Fruit fly (Drosophila melanogaster) whole organism, embryonic: Measurements from ENCODE around the gene tub.

ENCODE experiments used
- Awh ChIP-seq: fragments of 200-800 bp; sonication (Bioruptor generic); IDR thresholded peaks from 2 replicates; pipeline ENCODE4, ENCODE4 v1.3.6; 2022; ENCODE audit warnings: missing biosample characterization, missing genetic modification characterization
- CG1233 ChIP-seq: fragments of 200-800 bp; sonication (Bioruptor generic); optimal IDR thresholded peaks from 4 replicates; lab custom pipeline; 2018; ENCODE audit warnings: missing biosample characterization, mild to moderate bottlenecking, missing genetic modification characterization
- CG12659 ChIP-seq: fragments of 200-800 bp; sonication (Bioruptor generic); optimal IDR thresholded peaks from 3 replicates; lab custom pipeline; 2017; ENCODE audit warnings: mild to moderate bottlenecking, missing biosample characterization, missing genetic modification reagents, missing genetic modification characterization
- CG12744 ChIP-seq: fragments of 200-800 bp; sonication (Bioruptor generic); optimal IDR thresholded peaks from 2 replicates; lab custom pipeline; 2016; ENCODE audit warnings: missing biosample characterization, missing genetic modification characterization
- CG14667 ChIP-seq: fragments of 200-800 bp; sonication (Bioruptor generic); IDR thresholded peaks from 2 replicates; pipeline ENCODE4 v1.3.6; 2022; ENCODE audit warnings: missing biosample characterization, missing genetic modification characterization
- CG15011 ChIP-seq: fragments of 200-800 bp; sonication (Bioruptor generic); optimal IDR thresholded peaks from 3 replicates; lab custom pipeline; 2018; ENCODE audit warnings: missing biosample characterization, mild to moderate bottlenecking, missing genetic modification characterization
- CG15601 ChIP-seq: fragments of 200-800 bp; sonication (Bioruptor generic); optimal IDR thresholded peaks from 3 replicates; lab custom pipeline; 2019; ENCODE audit warnings: missing biosample characterization, mild to moderate bottlenecking, missing genetic modification characterization, moderate library complexity
- CG17568 ChIP-seq: fragments of 200-800 bp; sonication (Bioruptor generic); optimal IDR thresholded peaks from 2 replicates; lab custom pipeline; 2018; ENCODE audit warnings: missing biosample characterization, mild to moderate bottlenecking, missing genetic modification characterization, moderate library complexity
- CG1832 ChIP-seq: fragments of 200-800 bp; sonication (Bioruptor generic); optimal IDR thresholded peaks from 2 replicates; lab custom pipeline; 2017; ENCODE audit warnings: missing biosample characterization, mild to moderate bottlenecking, missing genetic modification characterization, inconsistent platforms
- CG18476 ChIP-seq: fragments of 200-800 bp; sonication (Bioruptor generic); optimal IDR thresholded peaks from 2 replicates; lab custom pipeline; 2016; ENCODE audit warnings: missing biosample characterization, mild to moderate bottlenecking, missing genetic modification characterization
- CG18619 ChIP-seq: fragments of 200-800 bp; sonication (Bioruptor generic); optimal IDR thresholded peaks from 3 replicates; lab custom pipeline; 2017; ENCODE audit warnings: missing biosample characterization, mild to moderate bottlenecking, missing genetic modification characterization
- CG33213 ChIP-seq: fragments of 200-800 bp; sonication (Bioruptor generic); optimal IDR thresholded peaks from 3 replicates; lab custom pipeline; 2016; ENCODE audit warnings: missing biosample characterization, missing genetic modification characterization
- CG3726 ChIP-seq: fragments of 200-800 bp; sonication (Bioruptor generic); IDR thresholded peaks from 3 replicates; pipeline ENCODE4, ENCODE4 v1.3.6; 2022; ENCODE audit warnings: missing biosample characterization, missing genetic modification characterization
- CG4282 ChIP-seq: fragments of 200-800 bp; sonication (Bioruptor generic); optimal IDR thresholded peaks from 2 replicates; lab custom pipeline; 2016; ENCODE audit warnings: missing biosample characterization, missing genetic modification characterization
- CG4424 ChIP-seq: fragments of 200-800 bp; sonication (Bioruptor generic); optimal IDR thresholded peaks from 3 replicates; lab custom pipeline; 2016; ENCODE audit warnings: missing biosample characterization, missing genetic modification characterization
- CG4854 ChIP-seq: fragments of 200-800 bp; sonication (Bioruptor generic); optimal IDR thresholded peaks from 2 replicates; lab custom pipeline; 2016; ENCODE audit warnings: missing biosample characterization, missing genetic modification characterization, inconsistent platforms
- CG6689 ChIP-seq: fragments of 200-800 bp; sonication (Bioruptor generic); IDR thresholded peaks from 2 replicates; pipeline ENCODE4 v1.3.6; 2022; ENCODE audit warnings: missing biosample characterization, missing genetic modification characterization
- CG7357 ChIP-seq: fragments of 200-800 bp; sonication (Bioruptor generic); IDR thresholded peaks from 3 replicates; pipeline ENCODE4 v1.3.6; 2022; ENCODE audit warnings: missing biosample characterization, missing genetic modification characterization
- CG7928 ChIP-seq: fragments of 200-800 bp; sonication (Bioruptor generic); optimal IDR thresholded peaks from 2 replicates; lab custom pipeline; 2017; ENCODE audit warnings: missing biosample characterization, mild to moderate bottlenecking, missing genetic modification characterization
- CG8924 ChIP-seq: fragments of 200-800 bp; optimal IDR thresholded peaks from 3 replicates; lab custom pipeline; 2019; ENCODE audit warnings: missing biosample characterization, mild to moderate bottlenecking, missing genetic modification characterization, moderate library complexity
- CG8944 ChIP-seq: fragments of 200-800 bp; sonication (Bioruptor generic); optimal IDR thresholded peaks from 3 replicates; lab custom pipeline; 2016; ENCODE audit warnings: missing biosample characterization, missing genetic modification characterization
- D19B ChIP-seq: fragments of 200-800 bp; sonication (Bioruptor generic); optimal IDR thresholded peaks from 2 replicates; lab custom pipeline; 2017; ENCODE audit warnings: missing biosample characterization, mild to moderate bottlenecking, missing genetic modification characterization
- Dref ChIP-seq: fragments of 200-800 bp; sonication (Bioruptor generic); IDR thresholded peaks from 2 replicates; pipeline ENCODE4 v1.3.6; 2022; ENCODE audit warnings: missing biosample characterization, missing genetic modification characterization
- GATAe ChIP-seq: fragments of 200-800 bp; sonication (Bioruptor generic); conservative IDR thresholded peaks from 2 replicates; pipeline ENCODE4 v1.3.6; 2022; ENCODE audit warnings: missing biosample characterization, missing genetic modification characterization
- Gug ChIP-seq: fragments of 200-800 bp; sonication (Bioruptor generic); IDR thresholded peaks from 4 replicates; pipeline ENCODE4 v1.3.6; 2022; ENCODE audit warnings: missing biosample characterization, missing genetic modification characterization
- MBD-R2 ChIP-seq: fragments of 200-800 bp; sonication (Bioruptor generic); IDR thresholded peaks from 2 replicates; pipeline ENCODE4 v1.3.6; 2022; ENCODE audit warnings: missing biosample characterization, missing genetic modification characterization
- Mad ChIP-seq: fragments of 200-800 bp; sonication (Bioruptor generic); optimal IDR thresholded peaks from 2 replicates; lab custom pipeline; 2016; ENCODE audit warnings: missing biosample characterization, missing genetic modification characterization
- Med ChIP-seq: fragments of 200-800 bp; sonication (Bioruptor generic); peaks from one replicate; lab custom pipeline; 2016; ENCODE audit warnings: missing biosample characterization, missing genetic modification characterization, mild to moderate bottlenecking, inconsistent platforms, moderate library complexity
- Myb ChIP-seq: fragments of 200-800 bp; sonication (Bioruptor generic); optimal IDR thresholded peaks from 2 replicates; lab custom pipeline; 2016; ENCODE audit warnings: missing biosample characterization, missing genetic modification characterization
- Pdp1 ChIP-seq, 2 experiments: fragments of 200-800 bp; sonication (Bioruptor generic); optimal IDR thresholded peaks; 3 replicates each; lab custom pipeline; 2016; ENCODE audit warnings: missing biosample characterization in 2 of 2, missing genetic modification characterization in 2 of 2, mild to moderate bottlenecking in 1 of 2, moderate library complexity in 1 of 2
- Taf1 ChIP-seq: fragments of 200-800 bp; sonication (Bioruptor generic); IDR thresholded peaks from 2 replicates; pipeline ENCODE4 v1.3.6; 2022; ENCODE audit warnings: missing biosample characterization, missing genetic modification characterization
- Xbp1 ChIP-seq: fragments of 200-800 bp; sonication (Bioruptor generic); optimal IDR thresholded peaks from 3 replicates; lab custom pipeline; 2016; ENCODE audit warnings: missing biosample characterization, mild to moderate bottlenecking, missing genetic modification characterization
- ac ChIP-seq: fragments of 200-800 bp; sonication (Bioruptor generic); optimal IDR thresholded peaks from 3 replicates; lab custom pipeline; 2017; ENCODE audit warnings: missing biosample characterization, mild to moderate bottlenecking, missing genetic modification characterization
- ara ChIP-seq: fragments of 200-800 bp; sonication (Bioruptor generic); IDR thresholded peaks from 2 replicates; pipeline ENCODE4 v1.3.6; 2022; ENCODE audit warnings: missing biosample characterization, missing genetic modification characterization
- ash1 ChIP-seq: fragments of 200-800 bp; sonication (Bioruptor generic); optimal IDR thresholded peaks from 2 replicates; lab custom pipeline; 2018; ENCODE audit warnings: missing biosample characterization, mild to moderate bottlenecking, missing genetic modification characterization
- bab2 ChIP-seq: fragments of 200-800 bp; sonication (Bioruptor generic); optimal IDR thresholded peaks from 2 replicates; lab custom pipeline; 2016; ENCODE audit warnings: missing biosample characterization, missing genetic modification characterization
- eyg ChIP-seq: fragments of 200-800 bp; sonication (Bioruptor generic); optimal IDR thresholded peaks from 3 replicates; lab custom pipeline; 2016; ENCODE audit warnings: missing biosample characterization, missing genetic modification characterization
- gem ChIP-seq: fragments of 200-800 bp; sonication (Bioruptor generic); optimal IDR thresholded peaks from 2 replicates; lab custom pipeline; 2019; ENCODE audit warnings: missing biosample characterization, mild to moderate bottlenecking, missing genetic modification characterization, moderate library complexity
- gsb ChIP-seq: fragments of 200-800 bp; sonication (Bioruptor generic); IDR thresholded peaks from 2 replicates; pipeline ENCODE4 v1.3.6; 2022; ENCODE audit warnings: missing biosample characterization, missing genetic modification characterization
- ham ChIP-seq: fragments of 200-800 bp; sonication (Bioruptor generic); IDR thresholded peaks from 2 replicates; pipeline ENCODE4 v1.3.6; 2022; ENCODE audit warnings: missing biosample characterization, missing genetic modification characterization
- jumu ChIP-seq: fragments of 200-800 bp; sonication (Bioruptor generic); optimal IDR thresholded peaks from 3 replicates; lab custom pipeline; 2016; ENCODE audit warnings: missing biosample characterization, missing genetic modification characterization
- kni ChIP-seq: fragments of 200-800 bp; sonication (Bioruptor generic); optimal IDR thresholded peaks from 3 replicates; lab custom pipeline; 2017; ENCODE audit warnings: mild to moderate bottlenecking, missing biosample characterization, missing genetic modification reagents, missing genetic modification characterization
- luna ChIP-seq: fragments of 200-800 bp; sonication (Bioruptor generic); optimal IDR thresholded peaks from 2 replicates; lab custom pipeline; 2016; ENCODE audit warnings: missing biosample characterization, missing genetic modification characterization
- oc ChIP-seq: fragments of 200-800 bp; sonication (Bioruptor generic); optimal IDR thresholded peaks from 2 replicates; lab custom pipeline; 2018; ENCODE audit warnings: missing biosample characterization, mild to moderate bottlenecking, missing genetic modification characterization, moderate library complexity
- psq ChIP-seq: fragments of 200-800 bp; sonication (Bioruptor generic); optimal IDR thresholded peaks from 2 replicates; lab custom pipeline; 2017; ENCODE audit warnings: missing biosample characterization, missing genetic modification characterization
- sd ChIP-seq: fragments of 200-800 bp; sonication (Bioruptor generic); optimal IDR thresholded peaks from 3 replicates; lab custom pipeline; 2018; ENCODE audit warnings: missing biosample characterization, mild to moderate bottlenecking, missing genetic modification characterization, moderate library complexity
- vvl ChIP-seq: fragments of 200-800 bp; sonication (Bioruptor generic); IDR thresholded peaks from 2 replicates; pipeline ENCODE4 v1.3.6; 2022; ENCODE audit warnings: missing biosample characterization, missing genetic modification characterization
- wdn ChIP-seq: fragments of 200-800 bp; sonication (Bioruptor generic); IDR thresholded peaks from 2 replicates; pipeline ENCODE4 v1.3.6; 2022; ENCODE audit warnings: missing biosample characterization, missing genetic modification characterization
- zen ChIP-seq: fragments of 200-800 bp; sonication (Bioruptor generic); optimal IDR thresholded peaks from 3 replicates; lab custom pipeline; 2018; ENCODE audit warnings: missing biosample characterization, mild to moderate bottlenecking, missing genetic modification characterization, moderate library complexity

tub gene

dm6 chr3R:4378363-4379354 is 8.9 kb upstream of the tub start, which contains the start of gene Sfxn1-3 (continued):
- TF ChIP-seq kni (GFP tag; lab: Kevin White, UChicago) (peak; percentile 67), jumu (GFP tag; lab: Kevin White, UChicago) (peak; percentile 33), eyg (GFP tag; lab: Kevin White, UChicago) (peak; percentile 37), sd (tag; lab: Kevin White, UChicago) (peak; percentile 95), psq (no peak), D19B (GFP tag; lab: Kevin White, UChicago) (peak; percentile 96), vvl (GFP tag; lab: Robert Waterston, UW) (peak; percentile 54; the same call in 1 of the 2 replicates), CG18476 (GFP tag; lab: Kevin White, UChicago) (no peak), CG4854 (GFP tag; lab: Kevin White, UChicago) (no peak), ham (no peak), bab2 (GFP tag; lab: Kevin White, UChicago) (peak; percentile 5), CG12744 (no peak), Awh (GFP tag; lab: Robert Waterston, UW) (no peak; the same call in 1 of the 2 replicates), CG12659 (GFP tag; lab: Kevin White, UChicago) (peak; percentile 67), CG15011 (GFP tag; lab: Kevin White, UChicago) (no peak), CG33213 (GFP tag; lab: Kevin White, UChicago) (no peak), ac (no peak), Med (GFP tag; lab: Kevin White, UChicago) (peak; percentile 94), CG7928 (GFP tag; lab: Kevin White, UChicago) (peak; percentile 84), Pdp1 (GFP tag; optimal IDR thresholded peaks at IDR 0.05; lab: Kevin White, UChicago) (peak; percentile 13 to 99), Taf1 (GFP tag; lab: Robert Waterston, UW) (no peak), ash1 (GFP tag; lab: Kevin White, UChicago) (peak; percentile 65), CG4282 (GFP tag; lab: Kevin White, UChicago) (peak; percentile 38), CG15601 (tag; lab: Kevin White, UChicago) (peak; percentile 40), luna (GFP tag; lab: Kevin White, UChicago) (no peak), CG18619 (no peak), Dref (GFP tag; lab: Robert Waterston, UW) (no peak), gem (tag; lab: Kevin White, UChicago) (peak; percentile 61), CG7357 (0 out of 3 replicates have a peak, but pooled peaks have one; percentile 20), wdn (GFP tag; lab: Robert Waterston, UW) (no peak), CG14667 (GFP tag; lab: Robert Waterston, UW) (no peak), GATAe (GFP tag; lab: Robert Waterston, UW) (no peak), CG1233 (GFP tag; lab: Kevin White, UChicago) (peak; percentile 23), oc (tag; lab: Kevin White, UChicago) (peak; percentile 68), zen (tag; lab: Kevin White, UChicago) (no peak), Gug (GFP tag; lab: Robert Waterston, UW) (0 out of 4 replicates have a peak, but pooled peaks have one; percentile 36), gsb (GFP tag; lab: Robert Waterston, UW) (0 out of 2 replicates have a peak, but pooled peaks have one; percentile 47), CG8944 (GFP tag; lab: Kevin White, UChicago) (no peak), Xbp1 (GFP tag; lab: Kevin White, UChicago) (peak; percentile 15), Myb (peak; percentile 33), CG1832 (GFP tag; lab: Kevin White, UChicago) (no peak), CG6689 (peak; percentile 38; the same call in 1 of the 2 replicates), CG8924 (tag; lab: Kevin White, UChicago) (peak; percentile 24), CG17568 (GFP tag; lab: Kevin White, UChicago) (no peak), Mad (GFP tag; lab: Kevin White, UChicago) (peak; percentile 13), ara (0 out of 2 replicates have a peak, but pooled peaks have one; percentile 22), CG3726 (GFP tag; lab: Robert Waterston, UW) (no peak), MBD-R2 (peak; percentile 27; the same call in 1 of the 2 replicates), CG4424 (no peak)
